Worm (Caenorhabditis elegans): ENCODE results near the gene xnd-1.

- TF ChIP-seq mep-1 (tag; optimal IDR thresholded peaks at IDR 0.05) (no peak), ztf-11 (tag; optimal IDR thresholded peaks at IDR 0.05) (no peak), elt-1 (tag; optimal IDR thresholded peaks at IDR 0.05; ENCODE audit: borderline replicate concordance, insufficient read depth) (no peak), pha-4 (tag; optimal IDR thresholded peaks at IDR 0.05) (no peak), unc-62 (GFP tag; optimal IDR thresholded peaks at IDR 0.05) (no peak), sptf-1 (tag; optimal IDR thresholded peaks at IDR 0.05) (no peak), nhr-2 (tag; optimal IDR thresholded peaks at IDR 0.05) (no peak), lsy-2 (tag; optimal IDR thresholded peaks at IDR 0.05) (no peak), nhr-28 (tag; optimal IDR thresholded peaks at IDR 0.05) (no peak), tbx-8 (GFP tag; optimal IDR thresholded peaks at IDR 0.05) (no peak), nhr-237 (tag; optimal IDR thresholded peaks at IDR 0.05) (no peak), lin-32 (GFP tag; optimal IDR thresholded peaks at IDR 0.05) (no peak), ceh-39 (tag; optimal IDR thresholded peaks at IDR 0.05) (no peak), nhr-12 (tag; optimal IDR thresholded peaks at IDR 0.05) (no peak)
Measured at ce11 chrIII:5557246-5557819, 46.9 kb upstream of the xnd-1 start, which contains the start of gene rpc-2.

Measured in whole organism, mixed stage, embryonic.